Fruit fly (Drosophila melanogaster) S2 (cell line): Measurements from ENCODE around the gene Osi14.

Experiments
- CG8478 ChIP-seq: fragments of >200 bp; optimal IDR thresholded peaks from 2 replicates; lab custom pipeline; 2018
- CTCF ChIP-seq, 2 experiments: fragments of >200 bp; optimal IDR thresholded peaks; 2 replicates each; lab custom pipeline; 2018

dm6 chr3R:6298828-6299227 lies at the start of gene Osi14:
- TF ChIP-seq CTCF (optimal IDR thresholded peaks at IDR 0.05; lab: Kevin White, UChicago) (no peak), CG8478 (no peak)
